Worm (Caenorhabditis elegans) whole organism, L3 larva: Measurements from ENCODE around the gene pqn-89.

Experiments
- R02D3.7 ChIP-seq: fragments of 150-350 bp; optimal IDR thresholded peaks from 2 replicates; lab custom pipeline; 2014; ENCODE audit warnings: missing biosample characterization, missing genetic modification characterization
- ZK546.5 ChIP-seq: sonication (generic microtip); optimal IDR thresholded peaks from 2 replicates; lab custom pipeline; 2017; ENCODE audit warnings: missing biosample characterization, missing genetic modification characterization
- aly-2 ChIP-seq: fragments of 150-350 bp; optimal IDR thresholded peaks from 2 replicates; lab custom pipeline; 2014; ENCODE audit warnings: missing biosample characterization, missing genetic modification characterization
- ama-1 ChIP-seq: fragments of 150-350 bp; optimal IDR thresholded peaks from 2 replicates; lab custom pipeline; 2018
- ceh-16 ChIP-seq: sonication (generic microtip); optimal IDR thresholded peaks from 2 replicates; lab custom pipeline; 2017; ENCODE audit warnings: missing biosample characterization, missing genetic modification characterization
- daf-12 ChIP-seq: fragments of 150-350 bp; optimal IDR thresholded peaks from 2 replicates; lab custom pipeline; 2014; ENCODE audit warnings: missing biosample characterization, missing genetic modification reagents, missing genetic modification characterization
- egl-27 ChIP-seq: sonication (generic microtip); optimal IDR thresholded peaks from 4 replicates; lab custom pipeline; 2017; ENCODE audit warnings: missing biosample characterization, missing genetic modification reagents, missing genetic modification characterization
- egl-5 ChIP-seq: fragments of 150-350 bp; optimal IDR thresholded peaks from 2 replicates; lab custom pipeline; 2017; ENCODE audit warnings: missing biosample characterization, missing genetic modification reagents, missing genetic modification characterization, inconsistent platforms
- elt-1 ChIP-seq: fragments of 150-350 bp; optimal IDR thresholded peaks from 2 replicates; lab custom pipeline; 2014; ENCODE audit warnings: missing biosample characterization, missing genetic modification characterization
- elt-2 ChIP-seq: sonication (generic microtip); optimal IDR thresholded peaks from 2 replicates; lab custom pipeline; 2016; ENCODE audit warnings: missing genetic modification reagents, mild to moderate bottlenecking, missing genetic modification characterization, missing compliant biosample characterization
- eor-1 ChIP-seq, 2 experiments: fragments of 150-350 bp; optimal IDR thresholded peaks; 2 replicates each; lab custom pipeline; 2014 to 2018; ENCODE audit warnings: missing biosample characterization in 2 of 2, missing genetic modification characterization in 2 of 2
- fkh-10 ChIP-seq: sonication (generic microtip); optimal IDR thresholded peaks from 2 replicates; lab custom pipeline; 2017; ENCODE audit warnings: missing biosample characterization, missing genetic modification reagents, missing genetic modification characterization
- fkh-2 ChIP-seq: fragments of 150-350 bp; optimal IDR thresholded peaks from 2 replicates; lab custom pipeline; 2014; ENCODE audit warnings: missing biosample characterization, missing genetic modification reagents, missing genetic modification characterization
- fos-1 ChIP-seq: fragments of 150-350 bp; optimal IDR thresholded peaks from 2 replicates; lab custom pipeline; 2014; ENCODE audit warnings: missing biosample characterization, missing genetic modification characterization
- hmg-11 ChIP-seq: sonication (generic microtip); optimal IDR thresholded peaks from 2 replicates; lab custom pipeline; 2016; ENCODE audit warnings: missing genetic modification characterization, missing compliant biosample characterization
- jun-1 ChIP-seq: fragments of 150-350 bp; optimal IDR thresholded peaks from 2 replicates; lab custom pipeline; 2014; ENCODE audit warnings: missing biosample characterization, missing genetic modification reagents, missing genetic modification characterization
- lin-15B ChIP-seq: fragments of 150-350 bp; optimal IDR thresholded peaks from 2 replicates; lab custom pipeline; 2014; ENCODE audit warnings: missing biosample characterization, missing genetic modification characterization
- lin-39 ChIP-seq: fragments of 150-350 bp; optimal IDR thresholded peaks from 2 replicates; lab custom pipeline; 2018; ENCODE audit warnings: missing biosample characterization, missing genetic modification reagents, missing genetic modification characterization
- mml-1 ChIP-seq: fragments of 150-350 bp; sonication (generic microtip); optimal IDR thresholded peaks from 3 replicates; lab custom pipeline; 2014; ENCODE audit warnings: missing biosample characterization, missing genetic modification characterization
- nfya-1 ChIP-seq: sonication (generic microtip); optimal IDR thresholded peaks from 2 replicates; lab custom pipeline; 2017; ENCODE audit warnings: missing genetic modification characterization, mild to moderate bottlenecking, missing compliant biosample characterization, antibody characterized with exemption, moderate library complexity; ENCODE audit not compliant: insufficient read depth
- nhr-11 ChIP-seq: fragments of 150-350 bp; optimal IDR thresholded peaks from 2 replicates; lab custom pipeline; 2014; ENCODE audit warnings: missing biosample characterization, missing genetic modification characterization
- nhr-12 ChIP-seq: fragments of 150-350 bp; optimal IDR thresholded peaks from 2 replicates; lab custom pipeline; 2014; ENCODE audit warnings: missing biosample characterization, missing genetic modification characterization
- nhr-237 ChIP-seq: fragments of 150-350 bp; optimal IDR thresholded peaks from 2 replicates; lab custom pipeline; 2014; ENCODE audit warnings: missing biosample characterization, missing genetic modification characterization
- nhr-25 ChIP-seq: sonication (generic microtip); optimal IDR thresholded peaks from 2 replicates; lab custom pipeline; 2017; ENCODE audit warnings: missing biosample characterization, missing genetic modification characterization
- nhr-43 ChIP-seq: sonication (generic microtip); optimal IDR thresholded peaks from 2 replicates; lab custom pipeline; 2016; ENCODE audit warnings: mild to moderate bottlenecking, missing genetic modification characterization, missing compliant biosample characterization; ENCODE audit not compliant: poor library complexity, severe bottlenecking
- nhr-67 ChIP-seq: fragments of 150-350 bp; optimal IDR thresholded peaks from 2 replicates; lab custom pipeline; 2014; ENCODE audit warnings: missing biosample characterization, missing genetic modification characterization
- nhr-76 ChIP-seq: fragments of 150-350 bp; sonication (generic microtip); optimal IDR thresholded peaks from 5 replicates; lab custom pipeline; 2014; ENCODE audit warnings: missing biosample characterization, missing genetic modification characterization
- nhr-77 ChIP-seq: fragments of 150-350 bp; optimal IDR thresholded peaks from 2 replicates; lab custom pipeline; 2014; ENCODE audit warnings: missing biosample characterization, missing genetic modification characterization
- pha-4 ChIP-seq: fragments of 150-350 bp; optimal IDR thresholded peaks from 2 replicates; lab custom pipeline; 2014; ENCODE audit warnings: missing biosample characterization, missing genetic modification reagents, missing genetic modification characterization
- pqm-1 ChIP-seq: fragments of 150-350 bp; optimal IDR thresholded peaks from 2 replicates; lab custom pipeline; 2017; ENCODE audit warnings: missing biosample characterization, missing genetic modification characterization, inconsistent platforms
- skn-1 ChIP-seq: fragments of 150-350 bp; optimal IDR thresholded peaks from 2 replicates; lab custom pipeline; 2014; ENCODE audit warnings: missing biosample characterization, missing genetic modification characterization
- snpc-4 ChIP-seq: fragments of 150-350 bp; optimal IDR thresholded peaks from 2 replicates; lab custom pipeline; 2014; ENCODE audit warnings: missing biosample characterization, missing genetic modification characterization
- tbx-2 ChIP-seq: sonication (generic microtip); optimal IDR thresholded peaks from 2 replicates; lab custom pipeline; 2016; ENCODE audit warnings: mild to moderate bottlenecking, missing genetic modification characterization, missing compliant biosample characterization
- unc-62 ChIP-seq: fragments of 150-350 bp; sonication (generic microtip); optimal IDR thresholded peaks from 4 replicates; lab custom pipeline; 2014; ENCODE audit warnings: missing biosample characterization, missing genetic modification reagents, missing genetic modification characterization
- ztf-4 ChIP-seq: fragments of 150-350 bp; optimal IDR thresholded peaks from 2 replicates; lab custom pipeline; 2014; ENCODE audit warnings: missing biosample characterization, missing genetic modification characterization

Gene pqn-89

ce11 chrIV:6500843-6501242 lies 5.7 kb upstream of the pqn-89 start:
- TF ChIP-seq nhr-67 (tag; lab: Kevin White, UChicago) (no peak), elt-2 (tag; lab: Kevin White, UChicago) (peak; percentile 58), pha-4 (tag; lab: Kevin White, UChicago) (peak; percentile 100), pqm-1 (peak; percentile 56), egl-5 (no peak)

- TF ChIP-seq lin-15B (tag; lab: Kevin White, UChicago) (no peak), jun-1 (tag; lab: Kevin White, UChicago) (peak; percentile 2), elt-2 (tag; lab: Kevin White, UChicago) (peak; percentile 80), egl-5 (no peak), pqm-1 (peak; percentile 58), unc-62 (GFP tag; lab: Kevin White, UChicago) (no peak), mml-1 (tag; lab: Kevin White, UChicago) (no peak), pha-4 (tag; lab: Kevin White, UChicago) (peak; percentile 72), elt-1 (no peak), nhr-43 (tag; lab: Kevin White, UChicago) (no peak), nhr-25 (tag; lab: Kevin White, UChicago) (no peak)
These were observed 3.8 kb upstream of the pqn-89 start for ce11 chrIV:6502725-6503124.

- no peak for TF ChIP-seq ZK546.5
- no peak for TF ChIP-seq nhr-77 (tag; lab: Kevin White, UChicago)
- TF ChIP-seq nhr-11 (tag; lab: Kevin White, UChicago): no peak
- TF ChIP-seq ceh-16 (tag; lab: Kevin White, UChicago): no peak
- no peak for TF ChIP-seq ama-1
- TF ChIP-seq eor-1 (tag; optimal IDR thresholded peaks at IDR 0.05; lab: Kevin White, UChicago): no peak
- TF ChIP-seq mml-1 (tag; lab: Kevin White, UChicago): no peak
- TF ChIP-seq fkh-2 (tag; lab: Kevin White, UChicago): no peak
- TF ChIP-seq ztf-4 (tag; lab: Kevin White, UChicago): no peak
- TF ChIP-seq nfya-1 (tag; lab: Kevin White, UChicago): no peak
- no peak for TF ChIP-seq nhr-43 (tag; lab: Kevin White, UChicago)
- TF ChIP-seq, all 47 proteins: peak for 0
These were observed 5.2 kb downstream of the pqn-89 start for ce11 chrIV:6511767-6512166.

ce11 chrIV:6514700-6515099 lies 8.2 kb downstream of the pqn-89 start:
- TF ChIP-seq hmg-11 (no peak), jun-1 (tag; lab: Kevin White, UChicago) (no peak), lin-39 (tag; lab: Kevin White, UChicago) (peak; percentile 13), nhr-25 (tag; lab: Kevin White, UChicago) (no peak), snpc-4 (tag; lab: Kevin White, UChicago) (peak; percentile 13), nhr-76 (no peak), nfya-1 (tag; lab: Kevin White, UChicago) (peak; percentile 44), tbx-2 (tag; lab: Kevin White, UChicago) (peak; percentile 67), nhr-11 (tag; lab: Kevin White, UChicago) (peak; percentile 81), daf-12 (tag; lab: Kevin White, UChicago) (no peak), lin-15B (tag; lab: Kevin White, UChicago) (no peak), nhr-237 (tag; lab: Kevin White, UChicago) (no peak)

- TF ChIP-seq egl-27 (tag; lab: Kevin White, UChicago) (no peak), aly-2 (tag; lab: Kevin White, UChicago) (no peak), nhr-67 (tag; lab: Kevin White, UChicago) (no peak), daf-12 (tag; lab: Kevin White, UChicago) (no peak), eor-1 (tag; optimal IDR thresholded peaks at IDR 0.05; lab: Kevin White, UChicago) (no peak), pqm-1 (no peak), R02D3.7 (tag; lab: Kevin White, UChicago) (no peak), fkh-10 (no peak), fos-1 (tag; lab: Kevin White, UChicago) (no peak), snpc-4 (tag; lab: Kevin White, UChicago) (no peak), nhr-12 (tag; lab: Kevin White, UChicago) (no peak), skn-1 (tag; lab: Kevin White, UChicago) (no peak)
These were observed 11.3 kb downstream of the pqn-89 start, which contains the start of gene C01G5.7 for ce11 chrIV:6517859-6518258. Gene C01G5.7, plus strand, starts transcription at chrIV:6518159.
